Worm (Caenorhabditis elegans) whole organism, L1 larva: ENCODE results near the gene npp-20.

ENCODE experiments used
- aha-1 ChIP-seq: fragments of 150-350 bp; optimal IDR thresholded peaks from 2 replicates; lab custom pipeline; 2014; ENCODE audit warnings: missing biosample characterization, missing genetic modification characterization
- aly-2 ChIP-seq: fragments of 150-350 bp; optimal IDR thresholded peaks from 2 replicates; lab custom pipeline; 2014; ENCODE audit warnings: missing biosample characterization, missing genetic modification characterization
- blmp-1 ChIP-seq: fragments of 150-350 bp; optimal IDR thresholded peaks from 2 replicates; lab custom pipeline; 2014; ENCODE audit warnings: missing biosample characterization, missing genetic modification characterization
- jun-1 ChIP-seq: fragments of 150-350 bp; optimal IDR thresholded peaks from 2 replicates; lab custom pipeline; 2014; ENCODE audit warnings: missing biosample characterization, missing genetic modification reagents, missing genetic modification characterization
- nhr-76 ChIP-seq: sonication (generic microtip); optimal IDR thresholded peaks from 2 replicates; lab custom pipeline; 2017; ENCODE audit warnings: missing biosample characterization, missing genetic modification characterization
- skn-1 ChIP-seq: fragments of 150-350 bp; optimal IDR thresholded peaks from 2 replicates; lab custom pipeline; 2014; ENCODE audit warnings: missing biosample characterization, missing genetic modification characterization

ce11 chrIV:1458192-1458591 is 37.6 kb downstream of the npp-20 start:
- TF ChIP-seq aha-1 (tag; lab: Kevin White, UChicago) (no peak), skn-1 (no peak), blmp-1 (tag; lab: Kevin White, UChicago) (no peak), nhr-76 (tag; lab: Kevin White, UChicago) (no peak), aly-2 (no peak), jun-1 (tag; lab: Kevin White, UChicago) (no peak)
